Fruit fly (Drosophila melanogaster) whole organism, embryonic: ENCODE measurements around the gene Cdc16.

Experiments used
- Abd-B ChIP-seq: fragments of 200-800 bp; sonication (Bioruptor generic); optimal IDR thresholded peaks from 2 replicates; lab custom pipeline; 2018; ENCODE audit warnings: missing biosample characterization, mild to moderate bottlenecking, missing genetic modification characterization, moderate library complexity
- Awh ChIP-seq: fragments of 200-800 bp; sonication (Bioruptor generic); IDR thresholded peaks from 2 replicates; pipeline ENCODE4, ENCODE4 v1.3.6; 2022; ENCODE audit warnings: missing biosample characterization, missing genetic modification characterization
- CG10209 ChIP-seq: fragments of 200-800 bp; sonication (Bioruptor generic); optimal IDR thresholded peaks from 3 replicates; lab custom pipeline; 2017; ENCODE audit warnings: missing biosample characterization, mild to moderate bottlenecking, missing genetic modification characterization, missing genetic modification reagents
- CG12155 ChIP-seq: fragments of 200-800 bp; sonication (Bioruptor generic); optimal IDR thresholded peaks from 3 replicates; lab custom pipeline; 2016; ENCODE audit warnings: missing biosample characterization, missing genetic modification characterization
- CG12299 ChIP-seq: fragments of 200-800 bp; sonication (Bioruptor generic); optimal IDR thresholded peaks from 2 replicates; lab custom pipeline; 2018; ENCODE audit warnings: missing biosample characterization, mild to moderate bottlenecking, missing genetic modification characterization
- CG13894 ChIP-seq: fragments of 200-800 bp; sonication (Bioruptor generic); optimal IDR thresholded peaks from 3 replicates; lab custom pipeline; 2018; ENCODE audit warnings: missing biosample characterization, mild to moderate bottlenecking, missing genetic modification characterization, moderate library complexity
- CG14710 ChIP-seq: fragments of 200-800 bp; sonication (Bioruptor generic); optimal IDR thresholded peaks from 3 replicates; lab custom pipeline; 2019; ENCODE audit warnings: missing biosample characterization, mild to moderate bottlenecking, missing genetic modification characterization, moderate library complexity
- CG15696 ChIP-seq: fragments of 200-800 bp; sonication (Bioruptor generic); optimal IDR thresholded peaks from 2 replicates; lab custom pipeline; 2019; ENCODE audit warnings: missing biosample characterization, mild to moderate bottlenecking, missing genetic modification characterization, moderate library complexity
- CG1603 ChIP-seq: fragments of 200-800 bp; sonication (Bioruptor generic); optimal IDR thresholded peaks from 2 replicates; lab custom pipeline; 2019; ENCODE audit warnings: missing biosample characterization, mild to moderate bottlenecking, missing genetic modification characterization, moderate library complexity
- CG1647 ChIP-seq: fragments of 200-800 bp; sonication (Bioruptor generic); optimal IDR thresholded peaks from 3 replicates; lab custom pipeline; 2016; ENCODE audit warnings: missing biosample characterization, missing genetic modification characterization
- CG17359 ChIP-seq: fragments of 200-800 bp; sonication (Bioruptor generic); optimal IDR thresholded peaks from 3 replicates; lab custom pipeline; 2018; ENCODE audit warnings: missing biosample characterization, mild to moderate bottlenecking, missing genetic modification characterization, moderate library complexity
- CG17361 ChIP-seq: fragments of 200-800 bp; sonication (Bioruptor generic); IDR thresholded peaks from 3 replicates; pipeline ENCODE4 v1.3.6; 2022; ENCODE audit warnings: missing biosample characterization, missing genetic modification characterization
- CG2129 ChIP-seq: fragments of 200-800 bp; sonication (Bioruptor generic); IDR thresholded peaks from 2 replicates; pipeline ENCODE4 v1.3.6; 2022; ENCODE audit warnings: missing biosample characterization, missing genetic modification characterization; ENCODE audit not compliant: partially characterized antibody
- CG30431 ChIP-seq: fragments of 200-800 bp; sonication (Bioruptor generic); optimal IDR thresholded peaks from 2 replicates; lab custom pipeline; 2017; ENCODE audit warnings: missing biosample characterization, missing genetic modification characterization
- CG33557 ChIP-seq: fragments of 200-800 bp; sonication (Bioruptor generic); optimal IDR thresholded peaks from 2 replicates; lab custom pipeline; 2019; ENCODE audit warnings: missing biosample characterization, mild to moderate bottlenecking, missing genetic modification characterization, moderate library complexity
- CG8388 ChIP-seq: fragments of 200-800 bp; sonication (Bioruptor generic); optimal IDR thresholded peaks from 2 replicates; lab custom pipeline; 2019; ENCODE audit warnings: missing biosample characterization, mild to moderate bottlenecking, missing genetic modification characterization, moderate library complexity
- CG8924 ChIP-seq: fragments of 200-800 bp; optimal IDR thresholded peaks from 3 replicates; lab custom pipeline; 2019; ENCODE audit warnings: missing biosample characterization, mild to moderate bottlenecking, missing genetic modification characterization, moderate library complexity
- CG9932 ChIP-seq: fragments of 200-800 bp; sonication (Bioruptor generic); IDR thresholded peaks from 2 replicates; pipeline ENCODE4 v1.3.6; 2022; ENCODE audit warnings: missing biosample characterization, missing genetic modification characterization
- Dfd ChIP-seq, 2 experiments: fragments of >200 bp; optimal IDR thresholded peaks; 2 replicates each; lab custom pipeline; 2017; ENCODE audit warnings: missing biosample characterization in 2 of 2, missing genetic modification characterization in 2 of 2
- Doc3 ChIP-seq: fragments of 200-800 bp; sonication (Bioruptor generic); IDR thresholded peaks from 3 replicates; pipeline ENCODE4 v1.3.6; 2022; ENCODE audit warnings: missing biosample characterization, missing genetic modification characterization; ENCODE audit not compliant: partially characterized antibody
- Drgx ChIP-seq: fragments of 200-800 bp; sonication (Bioruptor generic); IDR thresholded peaks from 2 replicates; pipeline ENCODE4 v1.3.6; 2022; ENCODE audit warnings: missing biosample characterization, missing genetic modification characterization
- ERR ChIP-seq: fragments of 200-800 bp; sonication (Bioruptor generic); optimal IDR thresholded peaks from 2 replicates; lab custom pipeline; 2016; ENCODE audit warnings: missing biosample characterization, missing genetic modification characterization
- Ets65A ChIP-seq: fragments of 200-800 bp; sonication (Bioruptor generic); peaks from one replicate; lab custom pipeline; 2016; ENCODE audit warnings: missing biosample characterization, missing genetic modification characterization
- HLH3B ChIP-seq: fragments of 200-800 bp; sonication (Bioruptor generic); IDR thresholded peaks from 2 replicates; pipeline ENCODE4 v1.3.6; 2022; ENCODE audit warnings: missing biosample characterization, missing genetic modification characterization
- Mrtf ChIP-seq: fragments of 200-800 bp; sonication (Bioruptor generic); IDR thresholded peaks from 3 replicates; pipeline ENCODE4 v1.3.6; 2022; ENCODE audit warnings: missing biosample characterization, missing genetic modification characterization
- Nf-YB ChIP-seq: fragments of 200-800 bp; sonication (Bioruptor generic); optimal IDR thresholded peaks from 3 replicates; lab custom pipeline; 2019; ENCODE audit warnings: missing biosample characterization, mild to moderate bottlenecking, missing genetic modification characterization, moderate library complexity
- Optix ChIP-seq: fragments of 200-800 bp; sonication (Bioruptor generic); IDR thresholded peaks from 3 replicates; pipeline ENCODE4 v1.3.6; 2022; ENCODE audit warnings: missing biosample characterization, missing genetic modification characterization
- PHDP ChIP-seq: fragments of 200-800 bp; sonication (Bioruptor generic); optimal IDR thresholded peaks from 3 replicates; lab custom pipeline; 2018; ENCODE audit warnings: missing biosample characterization, mild to moderate bottlenecking, missing genetic modification characterization, moderate library complexity
- Ptx1 ChIP-seq: fragments of 200-800 bp; sonication (Bioruptor generic); IDR thresholded peaks from 2 replicates; pipeline ENCODE4 v1.3.6; 2022; ENCODE audit warnings: missing biosample characterization, missing genetic modification characterization
- amos ChIP-seq: fragments of 200-800 bp; sonication (Bioruptor generic); IDR thresholded peaks from 2 replicates; pipeline ENCODE4 v1.3.6; 2022; ENCODE audit warnings: missing biosample characterization, missing genetic modification characterization; ENCODE audit not compliant: partially characterized antibody
- bab2 ChIP-seq: fragments of 200-800 bp; sonication (Bioruptor generic); optimal IDR thresholded peaks from 2 replicates; lab custom pipeline; 2016; ENCODE audit warnings: missing biosample characterization, missing genetic modification characterization
- corto ChIP-seq: fragments of 200-800 bp; sonication (Bioruptor generic); optimal IDR thresholded peaks from 2 replicates; lab custom pipeline; 2016; ENCODE audit warnings: missing biosample characterization, mild to moderate bottlenecking, missing genetic modification characterization, moderate library complexity
- crol ChIP-seq: fragments of 200-800 bp; sonication (Bioruptor generic); IDR thresholded peaks from 2 replicates; pipeline ENCODE4 v1.3.6; 2022; ENCODE audit warnings: missing biosample characterization, missing genetic modification characterization
- dm ChIP-seq: fragments of 200-800 bp; sonication (Bioruptor generic); optimal IDR thresholded peaks from 3 replicates; lab custom pipeline; 2016; ENCODE audit warnings: missing biosample characterization, missing genetic modification characterization
- gsb ChIP-seq: fragments of 200-800 bp; sonication (Bioruptor generic); IDR thresholded peaks from 2 replicates; pipeline ENCODE4 v1.3.6; 2022; ENCODE audit warnings: missing biosample characterization, missing genetic modification characterization
- her ChIP-seq: fragments of 200-800 bp; sonication (Bioruptor generic); optimal IDR thresholded peaks from 2 replicates; lab custom pipeline; 2016; ENCODE audit warnings: missing biosample characterization, missing genetic modification characterization
- lilli ChIP-seq: fragments of 200-800 bp; sonication (Bioruptor generic); optimal IDR thresholded peaks from 3 replicates; lab custom pipeline; 2016; ENCODE audit warnings: missing biosample characterization, missing genetic modification characterization
- nmo ChIP-seq: fragments of 200-800 bp; sonication (Bioruptor generic); optimal IDR thresholded peaks from 2 replicates; lab custom pipeline; 2018; ENCODE audit warnings: missing biosample characterization, mild to moderate bottlenecking, missing genetic modification characterization, moderate library complexity
- org-1 ChIP-seq: fragments of 200-800 bp; sonication (Bioruptor generic); optimal IDR thresholded peaks from 2 replicates; lab custom pipeline; 2017; ENCODE audit warnings: missing biosample characterization, missing genetic modification characterization
- prd ChIP-seq, 3 experiments: fragments of >200 bp in 2 of 3; fragments of 200-800 bp in 1 of 3; sonication (Bioruptor generic) in 1 of 3; optimal IDR thresholded peaks in 2 of 3; IDR thresholded peaks in 1 of 3; 2 replicates in 2 of 3; 3 replicates in 1 of 3; pipeline versions ENCODE4 v1.3.6 to Lab custom; 2017 to 2022; ENCODE audit warnings: missing biosample characterization in 1 of 3, missing genetic modification characterization in 1 of 3
- run ChIP-seq: fragments of 200-800 bp; sonication (Bioruptor generic); optimal IDR thresholded peaks from 3 replicates; lab custom pipeline; 2018; ENCODE audit warnings: missing biosample characterization, mild to moderate bottlenecking, missing genetic modification characterization
- sens ChIP-seq: fragments of 200-800 bp; sonication (Bioruptor generic); peaks from one replicate; lab custom pipeline; 2016; ENCODE audit warnings: missing biosample characterization, missing genetic modification characterization
- sim ChIP-seq: fragments of 200-800 bp; sonication (Bioruptor generic); IDR thresholded peaks from 2 replicates; pipeline ENCODE4 v1.3.6; 2022; ENCODE audit warnings: missing biosample characterization, missing genetic modification characterization
- sna ChIP-seq: fragments of 200-800 bp; sonication (Bioruptor generic); IDR thresholded peaks from 2 replicates; pipeline ENCODE4 v1.3.6; 2022; ENCODE audit warnings: missing biosample characterization, missing genetic modification characterization; ENCODE audit not compliant: partially characterized antibody
- tup ChIP-seq: fragments of 200-800 bp; sonication (Bioruptor generic); optimal IDR thresholded peaks from 2 replicates; lab custom pipeline; 2016; ENCODE audit warnings: missing biosample characterization, mild to moderate bottlenecking, missing genetic modification characterization, moderate library complexity
- twi ChIP-seq: fragments of 200-800 bp; optimal IDR thresholded peaks from 2 replicates; lab custom pipeline; 2019; ENCODE audit warnings: missing biosample characterization, mild to moderate bottlenecking, missing genetic modification characterization, moderate library complexity
- unpg ChIP-seq: fragments of 200-800 bp; sonication (Bioruptor generic); optimal IDR thresholded peaks from 3 replicates; lab custom pipeline; 2018; ENCODE audit warnings: missing biosample characterization, mild to moderate bottlenecking, missing genetic modification characterization, moderate library complexity
- vnd ChIP-seq: fragments of 200-800 bp; sonication (Bioruptor generic); IDR thresholded peaks from 3 replicates; pipeline ENCODE4 v1.3.6; 2022; ENCODE audit warnings: missing biosample characterization, missing genetic modification characterization; ENCODE audit not compliant: partially characterized antibody
- zfh2 ChIP-seq: fragments of 200-800 bp; sonication (Bioruptor generic); optimal IDR thresholded peaks from 2 replicates; lab custom pipeline; 2016; ENCODE audit warnings: missing biosample characterization, missing genetic modification characterization

Gene Cdc16

DNA sequence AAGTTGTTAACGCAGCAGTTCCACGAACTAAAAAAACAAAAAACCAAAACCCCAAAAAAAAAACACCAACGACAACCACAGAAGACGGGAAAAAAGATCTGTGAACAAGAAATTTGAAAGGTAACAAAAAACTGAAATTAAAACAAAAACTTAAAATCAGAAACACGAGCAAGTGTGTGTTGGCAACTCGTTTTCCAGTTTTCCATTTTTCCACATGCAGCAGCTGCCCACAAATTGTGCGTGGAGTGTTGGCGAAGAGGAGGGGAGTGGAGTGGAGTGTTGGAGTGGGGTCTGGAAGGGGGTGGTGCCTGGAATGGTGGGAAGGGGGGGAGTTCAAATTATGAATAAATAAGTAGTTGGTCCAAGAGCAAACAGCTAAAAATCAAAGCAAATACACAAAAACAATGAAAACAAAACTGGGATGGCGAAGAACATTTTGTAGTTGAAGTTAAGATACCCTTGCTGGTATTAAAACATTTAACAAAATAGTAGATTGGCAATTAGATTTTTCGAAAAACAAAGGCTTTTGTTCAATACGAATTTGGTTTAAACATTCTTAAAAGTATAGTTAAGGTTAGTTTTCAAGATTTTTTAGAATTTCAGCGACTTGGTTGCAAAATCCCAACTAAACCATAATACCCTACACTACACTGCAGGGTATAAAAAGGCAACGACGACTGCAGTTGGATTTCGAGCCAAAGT, 52.5 kb downstream of the Cdc16 start (continued):
- TF ChIP-seq PHDP (tag; lab: Kevin White, UChicago) (peak; percentile 58), Ets65A (peak; percentile 92), CG8388 (GFP tag; lab: Kevin White, UChicago) (peak; percentile 67), CG17361 (GFP tag; lab: Robert Waterston, UW) (peak; percentile 74), CG13894 (tag; lab: Kevin White, UChicago) (no peak), dm (GFP tag; lab: Kevin White, UChicago) (no peak), CG30431 (GFP tag; lab: Kevin White, UChicago) (peak; percentile 8), Awh (GFP tag; lab: Robert Waterston, UW) (peak; percentile 53), run (tag; lab: Kevin White, UChicago) (no peak), tup (GFP tag; lab: Kevin White, UChicago) (no peak), CG15696 (no peak), sim (GFP tag; lab: Robert Waterston, UW) (no peak), corto (GFP tag; lab: Kevin White, UChicago) (no peak), Optix (no peak), her (no peak), zfh2 (GFP tag; lab: Kevin White, UChicago) (no peak), twi (tag; lab: Kevin White, UChicago) (no peak), ERR (GFP tag; lab: Kevin White, UChicago) (no peak), prd (optimal IDR thresholded peaks at IDR 0.05; lab: Kevin White, UChicago) (no peak), prd (GFP tag; IDR thresholded peaks at IDR 0.05; lab: Robert Waterston, UW) (peak; percentile 58; the same call in 2 of the 3 replicates), Doc3 (GFP tag; lab: Robert Waterston, UW) (no peak), Dfd (GFP tag; optimal IDR thresholded peaks at IDR 0.05; lab: Kevin White, UChicago) (no peak), bab2 (GFP tag; lab: Kevin White, UChicago) (peak; percentile 44), CG1603 (tag; lab: Kevin White, UChicago) (peak; percentile 22), CG9932 (GFP tag; lab: Robert Waterston, UW) (no peak), CG2129 (GFP tag; lab: Robert Waterston, UW) (no peak), CG12299 (tag; lab: Kevin White, UChicago) (no peak), CG12155 (GFP tag; lab: Kevin White, UChicago) (no peak), Mrtf (no peak), sna (GFP tag; lab: Robert Waterston, UW) (no peak), nmo (GFP tag; lab: Kevin White, UChicago) (peak; percentile 72), CG17359 (tag; lab: Kevin White, UChicago) (peak; percentile 60), amos (GFP tag; lab: Robert Waterston, UW) (no peak), vnd (GFP tag; lab: Robert Waterston, UW) (no peak), CG10209 (GFP tag; lab: Kevin White, UChicago) (peak; percentile 60), gsb (GFP tag; lab: Robert Waterston, UW) (no peak), sens (GFP tag; lab: Kevin White, UChicago) (peak; percentile 91), CG33557 (GFP tag; lab: Kevin White, UChicago) (no peak), crol (peak; percentile 93), Drgx (GFP tag; lab: Robert Waterston, UW) (no peak), Abd-B (GFP tag; lab: Kevin White, UChicago) (peak; percentile 29), lilli (GFP tag; lab: Kevin White, UChicago) (peak; percentile 21), unpg (peak; percentile 65), org-1 (peak; percentile 13), Ptx1 (GFP tag; lab: Robert Waterston, UW) (peak; percentile 46; the same call in 1 of the 2 replicates), Nf-YB (GFP tag; lab: Kevin White, UChicago) (no peak), CG14710 (tag; lab: Kevin White, UChicago) (peak; percentile 57), CG8924 (tag; lab: Kevin White, UChicago) (peak; percentile 32), CG1647 (GFP tag; lab: Kevin White, UChicago) (no peak), HLH3B (no peak)
